Fruit fly (Drosophila melanogaster): ENCODE data around the gene gro.

The gro gene

DNA sequence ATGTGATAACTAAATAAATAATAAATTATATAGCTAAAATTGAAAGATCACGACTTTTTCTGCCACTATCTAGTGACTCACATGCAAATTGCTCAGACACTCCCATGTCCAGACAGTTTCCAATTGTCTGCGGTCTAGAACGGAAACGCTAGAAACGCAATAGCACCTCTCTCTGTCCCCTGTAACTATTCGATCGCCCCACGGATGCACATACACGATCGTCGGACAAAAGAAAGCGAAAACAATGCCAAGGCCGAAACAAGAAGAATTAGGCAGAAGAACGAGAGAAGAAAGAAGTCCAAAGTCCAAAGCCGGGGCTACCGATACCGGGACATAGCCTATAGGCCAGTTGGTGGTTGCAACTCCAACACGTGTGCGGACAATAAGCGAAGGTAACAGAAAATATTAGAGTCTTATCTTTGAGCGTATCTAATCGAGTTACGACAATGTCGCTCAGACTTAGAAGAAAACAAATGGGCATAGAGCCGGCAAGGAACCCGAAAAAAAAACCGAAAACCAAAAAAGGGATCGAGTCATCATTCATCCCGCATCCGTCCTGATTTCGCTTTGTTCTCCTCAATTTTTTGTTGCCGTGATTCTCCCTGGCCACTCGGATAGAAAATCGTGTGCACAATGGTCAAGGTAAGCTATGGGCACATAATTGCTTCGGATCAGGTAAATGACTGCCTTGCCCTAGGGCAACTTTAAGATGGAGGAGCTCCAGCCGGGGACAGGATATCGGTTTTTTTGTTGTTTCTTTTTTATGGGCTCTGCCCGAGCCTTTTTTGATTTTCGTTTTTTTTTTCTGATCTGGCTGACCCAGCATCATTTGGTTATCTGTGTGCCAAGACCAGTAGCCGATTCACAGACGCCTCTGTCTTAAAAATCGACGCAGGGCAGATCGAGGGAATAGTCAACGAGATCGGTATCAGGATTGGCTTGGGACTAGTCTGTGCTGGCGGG lies 40.5 kb upstream of the gro start:
- TF ChIP-seq CG8119 (GFP tag; IDR thresholded peaks at IDR 0.05) = no peak
- peak; percentile 22 for TF ChIP-seq CG1621 (tag; optimal IDR thresholded peaks at IDR 0.05)
- TF ChIP-seq Lpt (GFP tag; optimal IDR thresholded peaks at IDR 0.05) = no peak
- 0 out of 3 replicates have a peak, but pooled peaks have one; percentile 24 for TF ChIP-seq CG6163 (GFP tag; IDR thresholded peaks at IDR 0.05)
- peak; percentile 10 for TF ChIP-seq CG9139 (GFP tag; optimal IDR thresholded peaks at IDR 0.05)
- peak; percentile 57 for TF ChIP-seq Blimp-1 (GFP tag; optimal IDR thresholded peaks at IDR 0.05)
- peak; percentile 27 for TF ChIP-seq CG6808 (GFP tag; optimal IDR thresholded peaks at IDR 0.05)
- peak; percentile 61 to 79 for TF ChIP-seq ss (GFP tag; optimal IDR thresholded peaks at IDR 0.05)
- no peak for TF ChIP-seq esn (GFP tag; optimal IDR thresholded peaks at IDR 0.05)
- TF ChIP-seq fkh (GFP tag; optimal IDR thresholded peaks at IDR 0.05) = peak; percentile 15
- peak; percentile 40 for TF ChIP-seq Eip78C (GFP tag)
- no peak for TF ChIP-seq cyc (GFP tag; optimal IDR thresholded peaks at IDR 0.05)

DNA sequence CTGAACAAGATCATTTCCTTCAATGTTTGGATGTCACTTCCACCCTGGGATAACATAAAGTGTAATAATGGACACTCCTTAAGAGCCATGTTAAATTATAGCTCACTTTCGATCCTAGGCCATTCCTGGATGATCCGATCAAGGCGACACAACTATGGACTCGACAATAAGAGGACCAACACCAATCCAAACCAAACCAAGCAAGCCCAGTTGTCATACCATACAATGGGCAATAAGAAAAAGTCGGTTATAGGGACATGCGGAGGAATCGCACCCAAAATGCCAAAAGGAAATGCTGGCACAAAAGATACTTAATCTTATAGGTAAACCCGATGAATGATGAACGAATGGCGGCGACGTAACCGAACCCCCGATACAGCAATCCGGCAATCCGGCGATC lies 39.5 kb upstream of the gro start:
- TF ChIP-seq Eip93F (GFP tag; optimal IDR thresholded peaks at IDR 0.05) (no peak), CG11902 (GFP tag; optimal IDR thresholded peaks at IDR 0.05) (no peak), CG16779 (tag; optimal IDR thresholded peaks at IDR 0.05) (no peak), net (GFP tag; optimal IDR thresholded peaks at IDR 0.05) (no peak), topi (GFP tag; optimal IDR thresholded peaks at IDR 0.05) (no peak), CG6163 (GFP tag; IDR thresholded peaks at IDR 0.05) (no peak), Smox (GFP tag; optimal IDR thresholded peaks at IDR 0.05) (no peak), vri (GFP tag; optimal IDR thresholded peaks at IDR 0.05) (no peak), lz (GFP tag; optimal IDR thresholded peaks at IDR 0.05) (no peak), CG8319 (GFP tag; optimal IDR thresholded peaks at IDR 0.05) (no peak), acj6 (GFP tag; optimal IDR thresholded peaks at IDR 0.05) (no peak), dsx (GFP tag; optimal IDR thresholded peaks at IDR 0.05; ENCODE audit: poor library complexity, severe bottlenecking) (no peak), Hr4 (GFP tag; optimal IDR thresholded peaks at IDR 0.05) (no peak), CG11762 (GFP tag; optimal IDR thresholded peaks at IDR 0.05; ENCODE audit: insufficient read depth) (no peak), esn (GFP tag; optimal IDR thresholded peaks at IDR 0.05) (no peak), pdm3 (GFP tag; optimal IDR thresholded peaks at IDR 0.05) (no peak), CG8119 (GFP tag; IDR thresholded peaks at IDR 0.05) (no peak), CG6792 (GFP tag; optimal IDR thresholded peaks at IDR 0.05) (no peak)

DNA sequence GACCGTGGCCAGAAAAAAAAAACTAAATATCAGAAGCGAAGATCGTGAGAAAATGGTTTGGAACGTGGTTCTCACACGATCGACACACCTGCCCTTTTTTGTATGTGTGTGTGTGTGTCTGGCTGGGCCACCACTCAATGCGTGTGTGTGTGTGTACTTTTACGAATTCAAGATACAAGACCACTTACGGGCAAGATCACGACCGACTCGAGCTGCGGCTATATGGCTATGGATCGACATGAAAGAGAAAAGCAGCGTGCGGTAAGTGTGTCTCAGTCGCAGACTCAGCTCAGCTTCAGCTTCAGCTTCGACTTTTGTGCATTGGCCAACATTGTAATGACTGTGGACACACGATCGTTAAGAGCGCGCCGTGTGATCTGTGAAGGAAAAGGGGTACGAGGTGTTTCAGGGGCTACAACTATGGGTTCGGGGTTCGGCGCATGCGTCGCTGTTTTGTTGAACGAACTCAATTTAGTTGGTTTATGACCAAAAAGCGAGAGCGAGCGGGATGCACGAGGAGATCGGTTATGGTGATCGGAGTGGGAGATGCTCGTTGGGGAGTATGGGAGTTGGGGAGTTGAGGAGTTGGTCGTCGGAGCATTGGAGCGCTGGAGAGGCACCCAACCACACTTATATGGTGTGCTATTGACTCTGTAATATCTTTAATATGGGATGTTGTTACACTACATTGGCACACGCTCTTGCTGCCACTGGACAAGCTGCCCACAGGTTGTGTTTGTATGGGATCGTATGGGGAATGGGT lies 38.8 kb upstream of the gro start:
- TF ChIP-seq CG15336 (GFP tag; IDR thresholded peaks at IDR 0.05) (no peak), CG6792 (GFP tag; optimal IDR thresholded peaks at IDR 0.05) (no peak), Eip93F (GFP tag; optimal IDR thresholded peaks at IDR 0.05) (no peak), CG31627 (GFP tag; optimal IDR thresholded peaks at IDR 0.05) (no peak), Lpt (GFP tag; optimal IDR thresholded peaks at IDR 0.05) (peak; percentile 39), fkh (GFP tag; optimal IDR thresholded peaks at IDR 0.05) (peak; percentile 27), Ets96B (tag; optimal IDR thresholded peaks at IDR 0.05) (no peak), eg (GFP tag; IDR thresholded peaks at IDR 0.05) (no peak), CG8119 (GFP tag; IDR thresholded peaks at IDR 0.05) (no peak), CG9139 (GFP tag; optimal IDR thresholded peaks at IDR 0.05) (no peak), CG1621 (tag; optimal IDR thresholded peaks at IDR 0.05) (no peak), Sox15 (GFP tag; optimal IDR thresholded peaks at IDR 0.05) (no peak), CG11762 (GFP tag; optimal IDR thresholded peaks at IDR 0.05; ENCODE audit: insufficient read depth) (no peak), Eip78C (GFP tag) (peak; percentile 75), CG6854 (GFP tag; optimal IDR thresholded peaks at IDR 0.05) (peak; percentile 36), CG4318 (GFP tag; optimal IDR thresholded peaks at IDR 0.05) (no peak), Hr4 (GFP tag; optimal IDR thresholded peaks at IDR 0.05) (no peak), CG8319 (GFP tag; optimal IDR thresholded peaks at IDR 0.05) (no peak), Eip75B (GFP tag; optimal IDR thresholded peaks at IDR 0.05) (no peak), Hr39 (GFP tag; optimal IDR thresholded peaks at IDR 0.05) (no peak), Hr38 (GFP tag; optimal IDR thresholded peaks at IDR 0.05) (no peak), CG3919 (GFP tag; optimal IDR thresholded peaks at IDR 0.05) (no peak), pdm3 (GFP tag; optimal IDR thresholded peaks at IDR 0.05) (no peak), CG6808 (GFP tag; optimal IDR thresholded peaks at IDR 0.05) (no peak), Sox102F (GFP tag; optimal IDR thresholded peaks at IDR 0.05) (no peak), net (GFP tag; optimal IDR thresholded peaks at IDR 0.05) (peak; percentile 18), Gug (GFP tag; IDR thresholded peaks at IDR 0.05) (no peak; the same call in 1 of the 2 replicates), salr (GFP tag; optimal IDR thresholded peaks at IDR 0.05) (no peak), Ets21C (GFP tag; optimal IDR thresholded peaks at IDR 0.05) (no peak), dsx (GFP tag; optimal IDR thresholded peaks at IDR 0.05; ENCODE audit: poor library complexity, severe bottlenecking) (peak; percentile 99), ss (GFP tag; optimal IDR thresholded peaks at IDR 0.05) (peak in 1 of 2 experiments; percentile 78)
